Fruit fly (Drosophila melanogaster) whole organism, embryonic: ENCODE measurements around the gene CG1024.

Source experiments
- Asciz ChIP-seq: fragments of 200-800 bp; sonication (Bioruptor generic); optimal IDR thresholded peaks from 2 replicates; lab custom pipeline; 2017; ENCODE audit warnings: missing biosample characterization, mild to moderate bottlenecking, missing genetic modification characterization, missing genetic modification reagents
- C15 ChIP-seq: fragments of 200-800 bp; sonication (Bioruptor generic); IDR thresholded peaks from 3 replicates; pipeline ENCODE4 v1.3.6; 2022; ENCODE audit warnings: missing biosample characterization, missing genetic modification characterization
- CG11398 ChIP-seq: fragments of 200-800 bp; sonication (Bioruptor generic); optimal IDR thresholded peaks from 2 replicates; lab custom pipeline; 2016; ENCODE audit warnings: missing biosample characterization, missing genetic modification characterization
- CG11456 ChIP-seq: fragments of 200-800 bp; sonication (Bioruptor generic); IDR thresholded peaks from 3 replicates; pipeline ENCODE4 v1.3.6; 2022; ENCODE audit warnings: missing biosample characterization, missing genetic modification characterization
- CG1832 ChIP-seq: fragments of 200-800 bp; sonication (Bioruptor generic); optimal IDR thresholded peaks from 2 replicates; lab custom pipeline; 2017; ENCODE audit warnings: missing biosample characterization, mild to moderate bottlenecking, missing genetic modification characterization, inconsistent platforms
- CG18476 ChIP-seq: fragments of 200-800 bp; sonication (Bioruptor generic); optimal IDR thresholded peaks from 2 replicates; lab custom pipeline; 2016; ENCODE audit warnings: missing biosample characterization, mild to moderate bottlenecking, missing genetic modification characterization
- CG30403 ChIP-seq: fragments of 200-800 bp; sonication (Bioruptor generic); optimal IDR thresholded peaks from 3 replicates; lab custom pipeline; 2016; ENCODE audit warnings: missing biosample characterization, missing genetic modification characterization
- CG31224 ChIP-seq: fragments of 200-800 bp; sonication (Bioruptor generic); IDR thresholded peaks from 2 replicates; pipeline ENCODE4 v1.3.6; 2022; ENCODE audit warnings: missing biosample characterization, missing genetic modification characterization
- CG3281 ChIP-seq: fragments of 200-800 bp; sonication (Bioruptor generic); optimal IDR thresholded peaks from 3 replicates; lab custom pipeline; 2017; ENCODE audit warnings: missing biosample characterization, mild to moderate bottlenecking, missing genetic modification characterization
- CG33557 ChIP-seq: fragments of 200-800 bp; sonication (Bioruptor generic); optimal IDR thresholded peaks from 2 replicates; lab custom pipeline; 2019; ENCODE audit warnings: missing biosample characterization, mild to moderate bottlenecking, missing genetic modification characterization, moderate library complexity
- CG3838 ChIP-seq: fragments of 200-800 bp; sonication (Bioruptor generic); optimal IDR thresholded peaks from 3 replicates; lab custom pipeline; 2016; ENCODE audit warnings: missing biosample characterization, missing genetic modification characterization
- CG4404 ChIP-seq: fragments of 200-800 bp; sonication (Bioruptor generic); IDR thresholded peaks from 2 replicates; pipeline ENCODE4 v1.3.6; 2022; ENCODE audit warnings: missing biosample characterization, missing genetic modification characterization
- CG4617 ChIP-seq: fragments of 200-800 bp; sonication (Bioruptor generic); optimal IDR thresholded peaks from 3 replicates; lab custom pipeline; 2016; ENCODE audit warnings: missing biosample characterization, missing genetic modification characterization, borderline replicate concordance
- CG4707 ChIP-seq: fragments of 200-800 bp; sonication (Bioruptor generic); optimal IDR thresholded peaks from 2 replicates; lab custom pipeline; 2018; ENCODE audit warnings: missing biosample characterization, mild to moderate bottlenecking, missing genetic modification characterization, moderate library complexity
- CG4820 ChIP-seq: fragments of 200-800 bp; sonication (Bioruptor generic); optimal IDR thresholded peaks from 3 replicates; lab custom pipeline; 2016; ENCODE audit warnings: missing biosample characterization, missing genetic modification characterization
- CG6272 ChIP-seq: fragments of 200-800 bp; sonication (Bioruptor generic); IDR thresholded peaks from 2 replicates; pipeline ENCODE4 v1.3.6; 2022; ENCODE audit warnings: missing biosample characterization, missing genetic modification characterization
- CG7372 ChIP-seq: fragments of 200-800 bp; sonication (Bioruptor generic); IDR thresholded peaks from 2 replicates; pipeline ENCODE4 v1.3.6; 2022; ENCODE audit warnings: missing biosample characterization, missing genetic modification characterization
- CG7928 ChIP-seq: fragments of 200-800 bp; sonication (Bioruptor generic); optimal IDR thresholded peaks from 2 replicates; lab custom pipeline; 2017; ENCODE audit warnings: missing biosample characterization, mild to moderate bottlenecking, missing genetic modification characterization
- CG9817 ChIP-seq: fragments of 200-800 bp; sonication (Bioruptor generic); optimal IDR thresholded peaks from 2 replicates; lab custom pipeline; 2018; ENCODE audit warnings: missing biosample characterization, mild to moderate bottlenecking, missing genetic modification characterization, moderate library complexity
- Dbx ChIP-seq: fragments of 200-800 bp; sonication (Bioruptor generic); IDR thresholded peaks from 3 replicates; pipeline ENCODE4 v1.3.6; 2022; ENCODE audit warnings: missing biosample characterization, missing genetic modification characterization
- Doc2 ChIP-seq: fragments of 200-800 bp; sonication (Bioruptor generic); IDR thresholded peaks from 2 replicates; pipeline ENCODE4 v1.3.6; 2022; ENCODE audit warnings: missing biosample characterization, missing genetic modification characterization
- Fer2 ChIP-seq: fragments of 200-800 bp; sonication (Bioruptor generic); optimal IDR thresholded peaks from 2 replicates; lab custom pipeline; 2018; ENCODE audit warnings: missing biosample characterization, mild to moderate bottlenecking, missing genetic modification characterization, moderate library complexity
- HmgZ ChIP-seq: fragments of 200-800 bp; sonication (Bioruptor generic); optimal IDR thresholded peaks from 2 replicates; lab custom pipeline; 2018; ENCODE audit warnings: missing biosample characterization, mild to moderate bottlenecking, missing genetic modification characterization
- Hmx ChIP-seq: fragments of 200-800 bp; sonication (Bioruptor generic); optimal IDR thresholded peaks from 2 replicates; lab custom pipeline; 2016; ENCODE audit warnings: missing biosample characterization, missing genetic modification characterization
- Hsf ChIP-seq: fragments of 200-800 bp; sonication (Bioruptor generic); optimal IDR thresholded peaks from 3 replicates; lab custom pipeline; 2016; ENCODE audit warnings: missing biosample characterization, missing genetic modification characterization
- Jarid2 ChIP-seq: fragments of 200-800 bp; sonication (Bioruptor generic); optimal IDR thresholded peaks from 3 replicates; lab custom pipeline; 2017; ENCODE audit warnings: mild to moderate bottlenecking, missing biosample characterization, missing genetic modification reagents, missing genetic modification characterization
- Sry-δ ChIP-seq: fragments of 200-800 bp; sonication (Bioruptor generic); optimal IDR thresholded peaks from 2 replicates; lab custom pipeline; 2016; ENCODE audit warnings: missing biosample characterization, missing genetic modification characterization
- TFAM ChIP-seq: fragments of 200-800 bp; sonication (Bioruptor generic); optimal IDR thresholded peaks from 2 replicates; lab custom pipeline; 2017; ENCODE audit warnings: missing biosample characterization, missing genetic modification characterization, inconsistent platforms
- Taf1 ChIP-seq: fragments of 200-800 bp; sonication (Bioruptor generic); IDR thresholded peaks from 2 replicates; pipeline ENCODE4 v1.3.6; 2022; ENCODE audit warnings: missing biosample characterization, missing genetic modification characterization
- Vsx1 ChIP-seq: fragments of 200-800 bp; sonication (Bioruptor generic); optimal IDR thresholded peaks from 2 replicates; lab custom pipeline; 2017; ENCODE audit warnings: missing biosample characterization, mild to moderate bottlenecking, missing genetic modification characterization, missing genetic modification reagents
- ab ChIP-seq: fragments of 200-800 bp; sonication (Bioruptor generic); optimal IDR thresholded peaks from 2 replicates; lab custom pipeline; 2016; ENCODE audit warnings: missing biosample characterization, missing genetic modification characterization
- cg ChIP-seq: fragments of 200-800 bp; sonication (Bioruptor generic); optimal IDR thresholded peaks from 3 replicates; lab custom pipeline; 2019; ENCODE audit warnings: missing biosample characterization, mild to moderate bottlenecking, missing genetic modification characterization, moderate library complexity
- chm ChIP-seq: fragments of 200-800 bp; sonication (Bioruptor generic); IDR thresholded peaks from 2 replicates; pipeline ENCODE4 v1.3.6; 2022; ENCODE audit warnings: missing biosample characterization, missing genetic modification characterization
- crol ChIP-seq: fragments of 200-800 bp; sonication (Bioruptor generic); IDR thresholded peaks from 2 replicates; pipeline ENCODE4 v1.3.6; 2022; ENCODE audit warnings: missing biosample characterization, missing genetic modification characterization
- dmrt11E ChIP-seq: fragments of 200-800 bp; sonication (Bioruptor generic); optimal IDR thresholded peaks from 3 replicates; lab custom pipeline; 2018; ENCODE audit warnings: missing biosample characterization, mild to moderate bottlenecking, missing genetic modification characterization, moderate library complexity
- emc ChIP-seq: fragments of 200-800 bp; sonication (Bioruptor generic); optimal IDR thresholded peaks from 2 replicates; lab custom pipeline; 2016; ENCODE audit warnings: missing biosample characterization, missing genetic modification characterization
- fd64A ChIP-seq: fragments of 200-800 bp; sonication (Bioruptor generic); optimal IDR thresholded peaks from 3 replicates; lab custom pipeline; 2018; ENCODE audit warnings: missing biosample characterization, mild to moderate bottlenecking, missing genetic modification characterization
- gem ChIP-seq: fragments of 200-800 bp; sonication (Bioruptor generic); optimal IDR thresholded peaks from 2 replicates; lab custom pipeline; 2019; ENCODE audit warnings: missing biosample characterization, mild to moderate bottlenecking, missing genetic modification characterization, moderate library complexity
- grau ChIP-seq: fragments of 200-800 bp; optimal IDR thresholded peaks from 3 replicates; lab custom pipeline; 2019; ENCODE audit warnings: missing biosample characterization, mild to moderate bottlenecking, missing genetic modification characterization, moderate library complexity
- inv ChIP-seq: fragments of 200-800 bp; sonication (Bioruptor generic); IDR thresholded peaks from 2 replicates; pipeline ENCODE4 v1.3.6; 2022; ENCODE audit warnings: missing biosample characterization, missing genetic modification characterization; ENCODE audit not compliant: partially characterized antibody
- klu ChIP-seq: fragments of 200-800 bp; sonication (Bioruptor generic); IDR thresholded peaks from 2 replicates; pipeline ENCODE4 v1.3.6; 2022; ENCODE audit warnings: missing biosample characterization, missing genetic modification characterization
- pita ChIP-seq: fragments of 200-800 bp; sonication (Bioruptor generic); optimal IDR thresholded peaks from 2 replicates; lab custom pipeline; 2017; ENCODE audit warnings: missing biosample characterization, mild to moderate bottlenecking, missing genetic modification characterization
- prd ChIP-seq, 3 experiments: fragments of >200 bp in 2 of 3; fragments of 200-800 bp in 1 of 3; sonication (Bioruptor generic) in 1 of 3; optimal IDR thresholded peaks in 2 of 3; IDR thresholded peaks in 1 of 3; 2 replicates in 2 of 3; 3 replicates in 1 of 3; pipeline versions ENCODE4 v1.3.6 to Lab custom; 2017 to 2022; ENCODE audit warnings: missing biosample characterization in 1 of 3, missing genetic modification characterization in 1 of 3
- psq ChIP-seq: fragments of 200-800 bp; sonication (Bioruptor generic); optimal IDR thresholded peaks from 2 replicates; lab custom pipeline; 2017; ENCODE audit warnings: missing biosample characterization, missing genetic modification characterization
- sc ChIP-seq, 3 experiments: fragments of >200 bp in 2 of 3; fragments of 200-800 bp in 1 of 3; sonication (Bioruptor generic) in 1 of 3; optimal IDR thresholded peaks; 2 replicates in 2 of 3; 3 replicates in 1 of 3; lab custom pipeline; 2017; ENCODE audit warnings: mild to moderate bottlenecking in 1 of 3, missing biosample characterization in 1 of 3, missing genetic modification characterization in 1 of 3, missing genetic modification reagents in 1 of 3
- schlank ChIP-seq: fragments of 200-800 bp; sonication (Bioruptor generic); optimal IDR thresholded peaks from 2 replicates; lab custom pipeline; 2018; ENCODE audit warnings: missing biosample characterization, mild to moderate bottlenecking, missing genetic modification characterization
- sens ChIP-seq: fragments of 200-800 bp; sonication (Bioruptor generic); peaks from one replicate; lab custom pipeline; 2016; ENCODE audit warnings: missing biosample characterization, missing genetic modification characterization
- tgo ChIP-seq: fragments of 200-800 bp; sonication (Bioruptor generic); IDR thresholded peaks from 3 replicates; pipeline ENCODE4 v1.3.6; 2022; ENCODE audit warnings: missing biosample characterization, missing genetic modification characterization
- unc-4 ChIP-seq: fragments of 200-800 bp; sonication (Bioruptor generic); IDR thresholded peaks from 2 replicates; pipeline ENCODE4 v1.3.6; 2022; ENCODE audit warnings: missing biosample characterization, missing genetic modification characterization; ENCODE audit not compliant: partially characterized antibody
- wor ChIP-seq: fragments of 200-800 bp; sonication (Bioruptor generic); IDR thresholded peaks from 2 replicates; pipeline ENCODE4 v1.3.6; 2022; ENCODE audit warnings: missing biosample characterization, missing genetic modification characterization

The CG1024 gene

dm6 chr3R:6404174-6404573 is 24.0 kb upstream of the CG1024 start (continued):
- TF ChIP-seq C15 (GFP tag; lab: Robert Waterston, UW) = peak; percentile 82; the same call in 2 of the 3 replicates
- peak; percentile 83 for TF ChIP-seq Taf1 (GFP tag; lab: Robert Waterston, UW)
- TF ChIP-seq CG4617 (GFP tag; lab: Kevin White, UChicago) = peak; percentile 6
- TF ChIP-seq TFAM (GFP tag; lab: Kevin White, UChicago) = no peak
- TF ChIP-seq CG4707 (GFP tag; lab: Kevin White, UChicago) = no peak
- TF ChIP-seq cg (GFP tag; lab: Kevin White, UChicago) = no peak
- peak; percentile 78 for TF ChIP-seq wor (GFP tag; lab: Robert Waterston, UW)
- peak; percentile 85 for TF ChIP-seq Hsf (GFP tag; lab: Kevin White, UChicago)
- peak; percentile 71 for TF ChIP-seq Vsx1 (GFP tag; lab: Kevin White, UChicago)
- TF ChIP-seq crol (GFP tag; lab: Robert Waterston, UW) = peak; percentile 54
- TF ChIP-seq CG3838 (GFP tag; lab: Kevin White, UChicago) = peak; percentile 51
- peak; percentile 74 for TF ChIP-seq CG9817 (tag; lab: Kevin White, UChicago)
- peak; percentile 79; the same call in 1 of the 2 replicates for TF ChIP-seq CG31224 (GFP tag; lab: Robert Waterston, UW)
- peak; percentile 67 for TF ChIP-seq HmgZ (tag; lab: Kevin White, UChicago)
- TF ChIP-seq prd (optimal IDR thresholded peaks at IDR 0.05; lab: Kevin White, UChicago) = no peak
- TF ChIP-seq prd (GFP tag; IDR thresholded peaks at IDR 0.05; lab: Robert Waterston, UW) = peak; percentile 90
- peak; percentile 47 for TF ChIP-seq CG6272
- peak; percentile 70 for TF ChIP-seq CG18476 (GFP tag; lab: Kevin White, UChicago)
- TF ChIP-seq fd64A (GFP tag; lab: Kevin White, UChicago) = peak; percentile 21
- TF ChIP-seq pita = no peak
- TF ChIP-seq Fer2 (tag; lab: Kevin White, UChicago) = peak; percentile 47
- TF ChIP-seq Hmx (GFP tag; lab: Kevin White, UChicago) = no peak
- no peak for TF ChIP-seq CG1832 (GFP tag; lab: Kevin White, UChicago)
- peak; percentile 87 for TF ChIP-seq chm (GFP tag; lab: Robert Waterston, UW)
- peak; percentile 43 for TF ChIP-seq ab (GFP tag; lab: Kevin White, UChicago)
- TF ChIP-seq gem (tag; lab: Kevin White, UChicago) = peak; percentile 89
- TF ChIP-seq grau = peak; percentile 80
- peak; percentile 92 for TF ChIP-seq sens (GFP tag; lab: Kevin White, UChicago)
- TF ChIP-seq tgo (GFP tag; lab: Robert Waterston, UW) = peak; percentile 88
- TF ChIP-seq klu (GFP tag; lab: Robert Waterston, UW) = no peak; the same call in 1 of the 2 replicates
- TF ChIP-seq sc (optimal IDR thresholded peaks at IDR 0.05; lab: Kevin White, UChicago) = no peak
- peak; percentile 52 for TF ChIP-seq sc (GFP tag; optimal IDR thresholded peaks at IDR 0.05; lab: Kevin White, UChicago)
- TF ChIP-seq unc-4 (GFP tag; lab: Robert Waterston, UW) = no peak
- TF ChIP-seq CG4820 (GFP tag; lab: Kevin White, UChicago) = peak; percentile 73
- TF ChIP-seq CG7372 (GFP tag; lab: Robert Waterston, UW) = peak; percentile 73
- peak; percentile 36 for TF ChIP-seq schlank (tag; lab: Kevin White, UChicago)
- peak; percentile 57 for TF ChIP-seq Jarid2
- TF ChIP-seq dmrt11E (tag; lab: Kevin White, UChicago) = peak; percentile 67
- peak; percentile 32 for TF ChIP-seq Sry-δ (GFP tag; lab: Kevin White, UChicago)
- TF ChIP-seq CG7928 = peak; percentile 23
- TF ChIP-seq Dbx (GFP tag; lab: Robert Waterston, UW) = no peak; the same call in 1 of the 3 replicates
- TF ChIP-seq CG11456 (GFP tag; lab: Robert Waterston, UW) = peak; percentile 90
- peak; percentile 23 for TF ChIP-seq CG11398 (GFP tag; lab: Kevin White, UChicago)
- no peak; the same call in 1 of the 2 replicates for TF ChIP-seq Doc2 (GFP tag; lab: Robert Waterston, UW)
- TF ChIP-seq psq (GFP tag; lab: Kevin White, UChicago) = peak; percentile 33
- TF ChIP-seq CG3281 (GFP tag; lab: Kevin White, UChicago) = peak; percentile 77
- peak; percentile 66 for TF ChIP-seq CG4404 (GFP tag; lab: Robert Waterston, UW)
- peak; percentile 49 for TF ChIP-seq emc (GFP tag; lab: Kevin White, UChicago)
- TF ChIP-seq inv (GFP tag; lab: Robert Waterston, UW) = no peak
- peak; percentile 82 for TF ChIP-seq CG30403 (GFP tag; lab: Kevin White, UChicago)
- peak; percentile 77 for TF ChIP-seq Asciz (GFP tag; lab: Kevin White, UChicago)
- no peak for TF ChIP-seq CG33557
